Fruit fly (Drosophila melanogaster) whole organism, embryonic: ENCODE measurements around the gene Cby.
A peak's percentile ranks its signal among the peaks of the same experiment; 100 is the strongest.

Experiments used
- Blimp-1 ChIP-seq: fragments of 200-800 bp; sonication (Bioruptor generic); optimal IDR thresholded peaks from 3 replicates; lab custom pipeline; 2018; ENCODE audit warnings: missing biosample characterization, missing genetic modification characterization, mild to moderate bottlenecking, moderate library complexity, missing genetic modification reagents
- CG11723 ChIP-seq: fragments of 200-800 bp; sonication (Bioruptor generic); optimal IDR thresholded peaks from 2 replicates; lab custom pipeline; 2017; ENCODE audit warnings: missing biosample characterization, mild to moderate bottlenecking, missing genetic modification characterization
- CG1233 ChIP-seq: fragments of 200-800 bp; sonication (Bioruptor generic); optimal IDR thresholded peaks from 4 replicates; lab custom pipeline; 2018; ENCODE audit warnings: missing biosample characterization, mild to moderate bottlenecking, missing genetic modification characterization
- CG12769 ChIP-seq: fragments of 200-800 bp; sonication (Bioruptor generic); optimal IDR thresholded peaks from 2 replicates; lab custom pipeline; 2019; ENCODE audit warnings: missing biosample characterization, mild to moderate bottlenecking, missing genetic modification characterization, moderate library complexity
- CG13424 ChIP-seq: fragments of 200-800 bp; sonication (Bioruptor generic); optimal IDR thresholded peaks from 2 replicates; lab custom pipeline; 2019; ENCODE audit warnings: missing biosample characterization, mild to moderate bottlenecking, missing genetic modification characterization, moderate library complexity
- CG1602 ChIP-seq: fragments of 200-800 bp; sonication (Bioruptor generic); optimal IDR thresholded peaks from 3 replicates; lab custom pipeline; 2016; ENCODE audit warnings: missing biosample characterization, missing genetic modification characterization
- CG17186 ChIP-seq: fragments of 200-800 bp; sonication (Bioruptor generic); optimal IDR thresholded peaks from 3 replicates; lab custom pipeline; 2017; ENCODE audit warnings: missing biosample characterization, missing genetic modification reagents, missing genetic modification characterization
- CG17385 ChIP-seq: fragments of 200-800 bp; sonication (Bioruptor generic); optimal IDR thresholded peaks from 3 replicates; lab custom pipeline; 2018; ENCODE audit warnings: missing biosample characterization, mild to moderate bottlenecking, missing genetic modification characterization
- CG18262 ChIP-seq: fragments of 200-800 bp; optimal IDR thresholded peaks from 3 replicates; lab custom pipeline; 2019; ENCODE audit warnings: missing biosample characterization, mild to moderate bottlenecking, missing genetic modification characterization, moderate library complexity
- CG31388 ChIP-seq: fragments of 200-800 bp; sonication (Bioruptor generic); optimal IDR thresholded peaks from 2 replicates; lab custom pipeline; 2016; ENCODE audit warnings: missing biosample characterization, missing genetic modification characterization
- CG32772 ChIP-seq: fragments of 200-800 bp; sonication (Bioruptor generic); IDR thresholded peaks from 2 replicates; pipeline ENCODE4 v1.3.6; 2022; ENCODE audit warnings: missing biosample characterization, missing genetic modification characterization
- CG3847 ChIP-seq: fragments of 200-800 bp; sonication (Bioruptor generic); IDR thresholded peaks from 2 replicates; pipeline ENCODE4 v1.3.6; 2022; ENCODE audit warnings: missing biosample characterization, missing genetic modification characterization
- CG4854 ChIP-seq: fragments of 200-800 bp; sonication (Bioruptor generic); optimal IDR thresholded peaks from 2 replicates; lab custom pipeline; 2016; ENCODE audit warnings: missing biosample characterization, missing genetic modification characterization, inconsistent platforms
- CG5180 ChIP-seq: fragments of 200-800 bp; sonication (Bioruptor generic); optimal IDR thresholded peaks from 3 replicates; lab custom pipeline; 2017; ENCODE audit warnings: missing biosample characterization, missing genetic modification characterization, mild to moderate bottlenecking, moderate library complexity, missing genetic modification reagents
- CG6765 ChIP-seq: fragments of 200-800 bp; sonication (Bioruptor generic); optimal IDR thresholded peaks from 3 replicates; lab custom pipeline; 2017; ENCODE audit warnings: missing biosample characterization, mild to moderate bottlenecking, missing genetic modification characterization
- CG7745 ChIP-seq: fragments of 200-800 bp; sonication (Bioruptor generic); optimal IDR thresholded peaks from 2 replicates; lab custom pipeline; 2018; ENCODE audit warnings: missing biosample characterization, mild to moderate bottlenecking, missing genetic modification characterization, moderate library complexity
- CG7786 ChIP-seq: fragments of 200-800 bp; sonication (Bioruptor generic); optimal IDR thresholded peaks from 2 replicates; lab custom pipeline; 2016; ENCODE audit warnings: missing biosample characterization, missing genetic modification characterization
- CG7987 ChIP-seq: fragments of 200-800 bp; sonication (Bioruptor generic); optimal IDR thresholded peaks from 2 replicates; lab custom pipeline; 2018; ENCODE audit warnings: missing biosample characterization, mild to moderate bottlenecking, missing genetic modification characterization, moderate library complexity
- CG9215 ChIP-seq: fragments of 200-800 bp; sonication (Bioruptor generic); IDR thresholded peaks from 2 replicates; pipeline ENCODE4 v1.3.6; 2022; ENCODE audit warnings: missing biosample characterization, missing genetic modification characterization
- CkIIα-i1 ChIP-seq: fragments of 200-800 bp; sonication (Bioruptor generic); IDR thresholded peaks from 2 replicates; pipeline ENCODE4 v1.3.6; 2022; ENCODE audit warnings: missing biosample characterization, missing genetic modification characterization
- Deaf1 ChIP-seq: fragments of 200-800 bp; optimal IDR thresholded peaks from 3 replicates; lab custom pipeline; 2019; ENCODE audit warnings: missing biosample characterization, mild to moderate bottlenecking, missing genetic modification characterization, moderate library complexity
- Dll ChIP-seq: fragments of 200-800 bp; sonication (Bioruptor generic); IDR thresholded peaks from 4 replicates; pipeline ENCODE4 v1.3.6; 2022; ENCODE audit warnings: missing biosample characterization, missing genetic modification characterization; ENCODE audit not compliant: partially characterized antibody
- H15 ChIP-seq: fragments of 200-800 bp; sonication (Bioruptor generic); IDR thresholded peaks from 3 replicates; pipeline ENCODE4 v1.3.6; 2022; ENCODE audit warnings: missing biosample characterization, missing genetic modification characterization
- Mad ChIP-seq: fragments of 200-800 bp; sonication (Bioruptor generic); optimal IDR thresholded peaks from 2 replicates; lab custom pipeline; 2016; ENCODE audit warnings: missing biosample characterization, missing genetic modification characterization
- Mrtf ChIP-seq: fragments of 200-800 bp; sonication (Bioruptor generic); IDR thresholded peaks from 3 replicates; pipeline ENCODE4 v1.3.6; 2022; ENCODE audit warnings: missing biosample characterization, missing genetic modification characterization
- Myb ChIP-seq: fragments of 200-800 bp; sonication (Bioruptor generic); optimal IDR thresholded peaks from 2 replicates; lab custom pipeline; 2016; ENCODE audit warnings: missing biosample characterization, missing genetic modification characterization
- Ptx1 ChIP-seq: fragments of 200-800 bp; sonication (Bioruptor generic); IDR thresholded peaks from 2 replicates; pipeline ENCODE4 v1.3.6; 2022; ENCODE audit warnings: missing biosample characterization, missing genetic modification characterization
- Tbp ChIP-seq: fragments of >200 bp; optimal IDR thresholded peaks from 2 replicates; lab custom pipeline; 2018; ENCODE audit warnings: missing biosample characterization, missing genetic modification characterization
- Xbp1 ChIP-seq: fragments of 200-800 bp; sonication (Bioruptor generic); optimal IDR thresholded peaks from 3 replicates; lab custom pipeline; 2016; ENCODE audit warnings: missing biosample characterization, mild to moderate bottlenecking, missing genetic modification characterization
- aop ChIP-seq: fragments of 200-800 bp; sonication (Bioruptor generic); IDR thresholded peaks from 2 replicates; pipeline ENCODE4 v1.3.6; 2022; ENCODE audit warnings: missing biosample characterization, missing genetic modification characterization
- ase ChIP-seq: fragments of 200-800 bp; sonication (Bioruptor generic); IDR thresholded peaks from 3 replicates; pipeline ENCODE4 v1.3.6; 2022; ENCODE audit warnings: missing biosample characterization, missing genetic modification characterization
- ato ChIP-seq: fragments of 200-800 bp; sonication (Bioruptor generic); IDR thresholded peaks from 2 replicates; pipeline ENCODE4 v1.3.6; 2022; ENCODE audit warnings: missing biosample characterization, missing genetic modification characterization; ENCODE audit not compliant: partially characterized antibody
- cg ChIP-seq: fragments of 200-800 bp; sonication (Bioruptor generic); optimal IDR thresholded peaks from 3 replicates; lab custom pipeline; 2019; ENCODE audit warnings: missing biosample characterization, mild to moderate bottlenecking, missing genetic modification characterization, moderate library complexity
- chn ChIP-seq: fragments of 200-800 bp; sonication (Bioruptor generic); optimal IDR thresholded peaks from 2 replicates; lab custom pipeline; 2016; ENCODE audit warnings: missing biosample characterization, missing genetic modification characterization
- dysf ChIP-seq: fragments of 200-800 bp; sonication (Bioruptor generic); IDR thresholded peaks from 3 replicates; pipeline ENCODE4 v1.3.6; 2022; ENCODE audit warnings: missing biosample characterization, missing genetic modification characterization
- ems ChIP-seq: fragments of 200-800 bp; sonication (Bioruptor generic); optimal IDR thresholded peaks from 3 replicates; lab custom pipeline; 2016; ENCODE audit warnings: missing biosample characterization, missing genetic modification characterization
- her ChIP-seq: fragments of 200-800 bp; sonication (Bioruptor generic); optimal IDR thresholded peaks from 2 replicates; lab custom pipeline; 2016; ENCODE audit warnings: missing biosample characterization, missing genetic modification characterization
- kay ChIP-seq: fragments of 200-800 bp; sonication (Bioruptor generic); optimal IDR thresholded peaks from 2 replicates; lab custom pipeline; 2016; ENCODE audit warnings: missing biosample characterization, missing genetic modification characterization
- klu ChIP-seq: fragments of 200-800 bp; sonication (Bioruptor generic); IDR thresholded peaks from 2 replicates; pipeline ENCODE4 v1.3.6; 2022; ENCODE audit warnings: missing biosample characterization, missing genetic modification characterization
- mam ChIP-seq: fragments of 200-800 bp; sonication (Bioruptor generic); optimal IDR thresholded peaks from 3 replicates; lab custom pipeline; 2016; ENCODE audit warnings: missing biosample characterization, missing genetic modification characterization
- otp ChIP-seq: fragments of 200-800 bp; sonication (Bioruptor generic); IDR thresholded peaks from 3 replicates; pipeline ENCODE4, ENCODE4 v1.3.6; 2022; ENCODE audit warnings: missing biosample characterization, missing genetic modification characterization
- peb ChIP-seq: fragments of 200-800 bp; sonication (Bioruptor generic); IDR thresholded peaks from 2 replicates; pipeline ENCODE4 v1.3.6; 2022; ENCODE audit warnings: missing biosample characterization, missing genetic modification characterization
- rib ChIP-seq: fragments of 200-800 bp; sonication (Bioruptor generic); IDR thresholded peaks from 2 replicates; pipeline ENCODE4 v1.3.6; 2022; ENCODE audit warnings: missing biosample characterization, missing genetic modification characterization
- sim ChIP-seq: fragments of 200-800 bp; sonication (Bioruptor generic); IDR thresholded peaks from 2 replicates; pipeline ENCODE4 v1.3.6; 2022; ENCODE audit warnings: missing biosample characterization, missing genetic modification characterization
- tin ChIP-seq: fragments of 200-800 bp; sonication (Bioruptor generic); optimal IDR thresholded peaks from 3 replicates; lab custom pipeline; 2016; ENCODE audit warnings: missing biosample characterization, missing genetic modification characterization

Gene Cby

dm6 chr3R:21870158-21870971 is 2.6 kb downstream of the Cby start, which contains the start of gene CG31431 (continued):
- TF ChIP-seq peb (GFP tag; lab: Robert Waterston, UW) (peak; percentile 90), Tbp (no peak), mam (GFP tag; lab: Kevin White, UChicago) (peak; percentile 98), CG7745 (peak; percentile 73), CG17186 (GFP tag; lab: Kevin White, UChicago) (peak; percentile 75), H15 (GFP tag; lab: Robert Waterston, UW) (peak; percentile 96), CG11723 (peak; percentile 88), CG1602 (peak; percentile 95), otp (GFP tag; lab: Robert Waterston, UW) (peak; percentile 95), CG31388 (GFP tag; lab: Kevin White, UChicago) (peak; percentile 96), CG6765 (GFP tag; lab: Kevin White, UChicago) (peak; percentile 92), ato (GFP tag; lab: Robert Waterston, UW) (no peak), Ptx1 (GFP tag; lab: Robert Waterston, UW) (peak; percentile 97), Mrtf (GFP tag; lab: Robert Waterston, UW) (peak; percentile 97), CG7786 (GFP tag; lab: Kevin White, UChicago) (peak; percentile 98), CG12769 (tag; lab: Kevin White, UChicago) (peak; percentile 99), aop (GFP tag; lab: Robert Waterston, UW) (peak; percentile 91), CG3847 (GFP tag; lab: Robert Waterston, UW) (peak; percentile 98), cg (GFP tag; lab: Kevin White, UChicago) (no peak), ase (GFP tag; lab: Robert Waterston, UW) (peak; percentile 96), sim (GFP tag; lab: Robert Waterston, UW) (peak; percentile 94), Mad (peak; percentile 94), CG9215 (GFP tag; lab: Robert Waterston, UW) (peak; percentile 96), kay (peak; percentile 95), CG7987 (peak; percentile 94), Dll (GFP tag; lab: Robert Waterston, UW) (no peak), dysf (GFP tag; lab: Robert Waterston, UW) (peak; percentile 98), Xbp1 (GFP tag; lab: Kevin White, UChicago) (peak; percentile 97), Blimp-1 (GFP tag; lab: Kevin White, UChicago) (peak; percentile 95), klu (GFP tag; lab: Robert Waterston, UW) (peak; percentile 95), CG5180 (GFP tag; lab: Kevin White, UChicago) (peak; percentile 89), CG13424 (peak; percentile 97), ems (GFP tag; lab: Kevin White, UChicago) (peak; percentile 97), rib (GFP tag; lab: Robert Waterston, UW) (peak; percentile 98), CG4854 (GFP tag; lab: Kevin White, UChicago) (peak; percentile 96), CG32772 (GFP tag; lab: Robert Waterston, UW) (peak; percentile 97), chn (GFP tag; lab: Kevin White, UChicago) (peak; percentile 94), CG17385 (GFP tag; lab: Kevin White, UChicago) (peak; percentile 96), CG18262 (tag; lab: Kevin White, UChicago) (peak; percentile 96), her (GFP tag; lab: Kevin White, UChicago) (peak; percentile 96), tin (GFP tag; lab: Kevin White, UChicago) (peak; percentile 97), CkIIα-i1 (GFP tag; lab: Robert Waterston, UW) (peak; percentile 84), Deaf1 (tag; lab: Kevin White, UChicago) (peak; percentile 88), Myb (GFP tag; lab: Kevin White, UChicago) (peak; percentile 90), CG1233 (GFP tag; lab: Kevin White, UChicago) (peak; percentile 97)
